Worm (Caenorhabditis elegans): ENCODE measurements around the gene skih-2.

The skih-2 gene

DNA sequence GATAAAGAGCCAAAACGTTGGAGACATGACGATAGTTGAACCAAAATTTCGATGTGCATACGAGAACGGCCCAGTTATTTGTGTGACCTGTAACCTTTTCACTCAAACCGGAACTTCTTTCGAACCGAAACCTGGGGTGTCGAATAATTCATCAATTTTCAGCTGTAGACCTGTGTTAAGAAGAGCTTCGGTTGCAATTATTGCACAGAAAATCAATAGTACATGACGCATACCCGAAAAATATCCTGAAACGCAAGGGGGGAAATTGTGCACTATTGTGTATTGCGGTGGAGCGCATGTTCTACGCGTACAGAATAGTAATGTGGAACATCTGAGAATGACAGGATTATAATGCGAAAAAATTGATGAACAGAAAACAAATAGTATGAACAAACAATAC is 32.4 kb downstream of the skih-2 start, which contains the start of gene pigk-1:
TSS of gene pigk-1 (minus strand) at position 248 of the 400 bp plus-strand sequence.
- peak in 1 of 2 experiments; percentile 7 for TF ChIP-seq lsy-2 (tag; optimal IDR thresholded peaks at IDR 0.05)
- no peak for TF ChIP-seq crh-2 (tag; optimal IDR thresholded peaks at IDR 0.05)

DNA sequence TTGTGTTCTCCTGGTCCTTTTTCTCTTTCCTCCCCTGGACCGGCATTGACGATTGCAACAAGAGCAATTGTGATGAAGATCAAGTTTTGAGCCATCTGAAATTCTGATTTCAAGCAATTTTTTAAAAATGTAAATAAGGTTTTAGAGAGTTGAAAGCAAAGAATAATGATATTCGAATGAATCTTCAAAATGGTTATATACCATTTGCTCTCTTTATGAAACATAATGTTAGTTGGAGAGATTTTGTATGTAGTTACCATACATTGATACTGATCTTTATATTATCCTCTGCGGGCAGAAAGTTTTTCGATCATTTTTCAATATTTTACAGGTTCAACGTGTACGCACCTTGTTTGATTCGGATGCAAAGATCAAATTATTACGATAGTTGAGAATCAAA is 36.4 kb downstream of the skih-2 start, which contains the start of gene srlf-24:
TSS of gene srlf-24 (minus strand) at position 101 of the 400 bp plus-strand sequence.
- TF ChIP-seq fos-1 (tag; optimal IDR thresholded peaks at IDR 0.05) (no peak), unc-55 (GFP tag; optimal IDR thresholded peaks at IDR 0.05) (no peak), elt-1 (tag; optimal IDR thresholded peaks at IDR 0.05) (no peak), nhr-12 (tag; optimal IDR thresholded peaks at IDR 0.05) (no peak), ztf-4 (tag; optimal IDR thresholded peaks at IDR 0.05) (no peak), gmeb-1 (tag; optimal IDR thresholded peaks at IDR 0.05) (no peak), ceh-16 (tag; optimal IDR thresholded peaks at IDR 0.05) (no peak), unc-62 (GFP tag; optimal IDR thresholded peaks at IDR 0.05) (no peak), nhr-25 (tag; optimal IDR thresholded peaks at IDR 0.05) (no peak), nhr-11 (tag; optimal IDR thresholded peaks at IDR 0.05) (no peak)

DNA sequence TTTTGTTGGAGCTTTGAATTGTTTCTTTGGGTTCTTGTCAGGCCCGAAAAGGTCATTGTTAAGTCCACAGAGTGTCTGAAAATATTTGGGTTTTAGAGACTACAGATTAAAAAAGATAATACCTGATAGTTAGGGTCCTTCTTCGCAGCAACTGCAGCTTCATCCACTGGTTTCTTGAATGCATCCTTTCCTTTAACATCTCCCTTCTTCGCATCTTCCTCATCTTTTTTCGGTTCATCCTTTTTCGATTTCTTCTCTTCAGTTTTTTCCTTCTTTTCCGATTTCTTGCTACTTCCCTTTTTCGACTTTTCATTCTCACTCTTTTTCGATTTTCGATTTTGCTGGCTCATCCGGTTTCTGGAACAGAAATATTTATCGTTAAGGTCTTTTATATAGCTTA is 38.7 kb downstream of the skih-2 start:
- no peak for TF ChIP-seq Y55F3AM.14 (GFP tag; optimal IDR thresholded peaks at IDR 0.05)
- TF ChIP-seq ZK546.5 (tag; optimal IDR thresholded peaks at IDR 0.05): no peak
- no peak for TF ChIP-seq nhr-23 (tag; optimal IDR thresholded peaks at IDR 0.05)
- TF ChIP-seq alr-1 (tag; optimal IDR thresholded peaks at IDR 0.05): no peak
- no peak for TF ChIP-seq nhr-11 (tag; optimal IDR thresholded peaks at IDR 0.05)
- TF ChIP-seq gmeb-1 (tag; optimal IDR thresholded peaks at IDR 0.05): no peak
- TF ChIP-seq sma-9 (GFP tag; optimal IDR thresholded peaks at IDR 0.05): no peak
- no peak for TF ChIP-seq sma-9 (tag; optimal IDR thresholded peaks at IDR 0.05)
- TF ChIP-seq sem-4 (tag; optimal IDR thresholded peaks at IDR 0.05): no peak
- TF ChIP-seq dmd-4 (tag; optimal IDR thresholded peaks at IDR 0.05): no peak
- no peak for TF ChIP-seq egl-27 (tag; optimal IDR thresholded peaks at IDR 0.05)
- TF ChIP-seq unc-62 (GFP tag; optimal IDR thresholded peaks at IDR 0.05): no peak
- no peak for TF ChIP-seq unc-39 (tag; optimal IDR thresholded peaks at IDR 0.05)
- TF ChIP-seq skn-1 (tag; optimal IDR thresholded peaks at IDR 0.05): no peak
- no peak for TF ChIP-seq ztf-11 (tag; optimal IDR thresholded peaks at IDR 0.05)
- TF ChIP-seq snpc-4 (tag; optimal IDR thresholded peaks at IDR 0.05): no peak
- TF ChIP-seq lin-39 (tag; optimal IDR thresholded peaks at IDR 0.05): no peak
- TF ChIP-seq elt-1 (tag; optimal IDR thresholded peaks at IDR 0.05): no peak
- TF ChIP-seq unc-55 (GFP tag; optimal IDR thresholded peaks at IDR 0.05): no peak
- no peak for TF ChIP-seq nhr-10 (tag; optimal IDR thresholded peaks at IDR 0.05)

ce11 chrIV:11102608-11103007 is 39.6 kb downstream of the skih-2 start, which contains the start of gene srlf-17:
srlf-17 (minus strand) TSS chrIV:11102708.
- TF ChIP-seq lin-39 (tag; optimal IDR thresholded peaks at IDR 0.05) (no peak), ZK546.5 (tag; optimal IDR thresholded peaks at IDR 0.05) (no peak), lin-11 (tag; optimal IDR thresholded peaks at IDR 0.05) (no peak), R02D3.7 (tag; optimal IDR thresholded peaks at IDR 0.05) (no peak), aly-2 (tag; optimal IDR thresholded peaks at IDR 0.05) (no peak), nhr-12 (tag; optimal IDR thresholded peaks at IDR 0.05) (no peak), mbf-1 (tag; optimal IDR thresholded peaks at IDR 0.05) (no peak), nhr-10 (tag; optimal IDR thresholded peaks at IDR 0.05) (no peak), elt-3 (tag; optimal IDR thresholded peaks at IDR 0.05) (no peak), mdl-1 (tag; optimal IDR thresholded peaks at IDR 0.05) (no peak), peb-1 (tag; optimal IDR thresholded peaks at IDR 0.05) (no peak), ztf-1 (GFP tag; conservative IDR thresholded peaks at IDR 0.05) (no peak), C34F6.9 (tag; optimal IDR thresholded peaks at IDR 0.05) (no peak), ztf-11 (tag; optimal IDR thresholded peaks at IDR 0.05) (no peak), nhr-23 (tag; optimal IDR thresholded peaks at IDR 0.05) (no peak), elt-1 (tag; optimal IDR thresholded peaks at IDR 0.05) (no peak), nhr-6 (tag; optimal IDR thresholded peaks at IDR 0.05) (no peak), ztf-4 (tag; optimal IDR thresholded peaks at IDR 0.05) (no peak), F13H6.1 (tag; optimal IDR thresholded peaks at IDR 0.05) (no peak), nhr-25 (tag; optimal IDR thresholded peaks at IDR 0.05) (no peak)
